Fruit fly (Drosophila melanogaster): ENCODE data around the gene bru2.

bru2 gene

DNA sequence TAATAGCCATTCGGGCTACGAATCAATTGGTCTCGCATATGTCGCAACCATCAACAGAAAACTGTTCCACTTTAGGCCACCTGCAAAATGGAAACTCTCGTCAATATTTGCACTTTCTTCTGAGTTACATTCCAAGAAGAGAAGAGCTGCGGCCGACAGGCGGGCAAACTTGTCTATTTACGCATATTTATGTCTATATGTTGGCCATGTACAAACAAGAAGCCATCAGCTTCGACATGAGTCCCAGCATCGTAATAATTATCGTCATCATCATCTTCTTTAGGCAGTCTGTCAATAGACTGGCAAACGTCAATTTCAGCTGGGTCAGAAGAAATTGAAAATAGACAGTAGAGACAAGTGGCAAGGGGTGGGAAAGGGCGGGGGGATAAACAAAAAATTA lies 27.7 kb downstream of the bru2 start (continued):
- TF ChIP-seq mam (GFP tag; optimal IDR thresholded peaks at IDR 0.05) (peak; percentile 8), disco-r (GFP tag; optimal IDR thresholded peaks at IDR 0.05) (peak; percentile 33), CG2678 (tag; optimal IDR thresholded peaks at IDR 0.05) (peak; percentile 77), rib (GFP tag; IDR thresholded peaks at IDR 0.05) (peak; percentile 47; the same call in 1 of the 2 replicates), CG8924 (tag; optimal IDR thresholded peaks at IDR 0.05) (peak; percentile 38), peb (GFP tag; IDR thresholded peaks at IDR 0.05) (0 out of 2 replicates have a peak, but pooled peaks have one; percentile 26), caup (GFP tag; optimal IDR thresholded peaks at IDR 0.05; ENCODE audit: severe bottlenecking) (peak; percentile 60), CG12104 (GFP tag; optimal IDR thresholded peaks at IDR 0.05) (peak; percentile 40), Dp (GFP tag; optimal IDR thresholded peaks at IDR 0.05) (no peak), Pdp1 (GFP tag; optimal IDR thresholded peaks at IDR 0.05) (peak; percentile 23 to 36), CG9215 (GFP tag; IDR thresholded peaks at IDR 0.05) (no peak), Ssrp (tag; optimal IDR thresholded peaks at IDR 0.05) (no peak), Fer1 (GFP tag; optimal IDR thresholded peaks at IDR 0.05) (peak; percentile 20), CG31224 (GFP tag; IDR thresholded peaks at IDR 0.05) (no peak), CG14050 (GFP tag; IDR thresholded peaks at IDR 0.05) (0 out of 3 replicates have a peak, but pooled peaks have one; percentile 12), crp (GFP tag; optimal IDR thresholded peaks at IDR 0.05) (peak in 1 of 2 experiments; percentile 7), CG13123 (GFP tag; optimal IDR thresholded peaks at IDR 0.05) (peak; percentile 36), sens-2 (GFP tag; IDR thresholded peaks at IDR 0.05) (0 out of 2 replicates have a peak, but pooled peaks have one; percentile 18), maf-S (GFP tag; optimal IDR thresholded peaks at IDR 0.05) (peak; percentile 22), bsh (GFP tag; optimal IDR thresholded peaks at IDR 0.05) (peak in 1 of 2 experiments; percentile 86), CG17186 (GFP tag; optimal IDR thresholded peaks at IDR 0.05) (peak; percentile 49), pfk (GFP tag; optimal IDR thresholded peaks at IDR 0.05) (peak; percentile 60), CG11560 (tag; IDR thresholded peaks at IDR 0.05) (no peak), CG34422 (GFP tag; IDR thresholded peaks at IDR 0.05) (no peak), CG17912 (GFP tag; optimal IDR thresholded peaks at IDR 0.05) (peak; percentile 75), CG15696 (tag; optimal IDR thresholded peaks at IDR 0.05) (peak; percentile 33), D (optimal IDR thresholded peaks at IDR 0.05) (no peak), D (GFP tag; optimal IDR thresholded peaks at IDR 0.05) (peak; percentile 79), crc (GFP tag; optimal IDR thresholded peaks at IDR 0.05) (peak; percentile 16), CG7786 (GFP tag; optimal IDR thresholded peaks at IDR 0.05) (peak; percentile 7), NfI (GFP tag; optimal IDR thresholded peaks at IDR 0.05) (peak; percentile 11), cato (GFP tag; optimal IDR thresholded peaks at IDR 0.05; ENCODE audit: borderline replicate concordance) (no peak), CG1602 (GFP tag; optimal IDR thresholded peaks at IDR 0.05) (peak; percentile 35), CG11247 (GFP tag; IDR thresholded peaks at IDR 0.05) (peak; percentile 35; the same call in 1 of the 2 replicates), CG7556 (GFP tag; optimal IDR thresholded peaks at IDR 0.05) (peak; percentile 53), CG1603 (tag; optimal IDR thresholded peaks at IDR 0.05) (peak; percentile 78), Deaf1 (tag; optimal IDR thresholded peaks at IDR 0.05) (no peak), CG17328 (GFP tag; IDR thresholded peaks at IDR 0.05) (peak; percentile 65), ftz-f1 (GFP tag; optimal IDR thresholded peaks at IDR 0.05) (no peak), CG33213 (GFP tag; optimal IDR thresholded peaks at IDR 0.05) (peak; percentile 57), pan (optimal IDR thresholded peaks at IDR 0.05) (no peak), pan (GFP tag; optimal IDR thresholded peaks at IDR 0.05 in 1 of 2, IDR thresholded peaks at IDR 0.05 in 1 of 2) (peak in 1 of 2 experiments; percentile 51), CG3995 (GFP tag; optimal IDR thresholded peaks at IDR 0.05) (no peak), ATbp (GFP tag; optimal IDR thresholded peaks at IDR 0.05) (peak; percentile 95), CHES-1-like (GFP tag; optimal IDR thresholded peaks at IDR 0.05) (no peak), chm (GFP tag; IDR thresholded peaks at IDR 0.05) (peak; percentile 83), Dad (GFP tag; optimal IDR thresholded peaks at IDR 0.05) (no peak), Hr39 (optimal IDR thresholded peaks at IDR 0.05) (no peak), Asciz (GFP tag; optimal IDR thresholded peaks at IDR 0.05) (peak; percentile 83), Neu2 (GFP tag; optimal IDR thresholded peaks at IDR 0.05; ENCODE audit: borderline replicate concordance) (no peak), CG15601 (tag; optimal IDR thresholded peaks at IDR 0.05) (peak; percentile 90)

Data from whole organism, embryonic.